Worm (Caenorhabditis elegans): Measurements from ENCODE around the gene kqt-1.

DNA sequence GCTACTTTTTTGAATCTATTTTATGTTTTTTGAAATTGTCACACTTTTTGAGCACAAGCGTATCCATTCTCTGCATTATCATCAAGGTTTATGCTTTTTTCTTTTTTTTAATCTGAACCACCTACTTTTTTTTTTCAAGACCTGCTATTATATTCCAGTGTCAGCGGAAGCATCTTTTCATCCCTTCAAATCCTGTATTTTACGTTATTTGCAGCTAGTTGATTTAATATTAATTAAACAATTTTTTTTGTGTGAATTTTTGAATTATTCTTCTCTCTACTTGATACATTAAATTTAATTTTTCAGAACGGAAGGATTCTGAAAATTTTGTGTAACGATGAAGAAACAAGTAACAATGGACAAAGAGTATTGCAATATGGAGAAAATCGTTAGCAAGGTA is 9.1 kb upstream of the kqt-1 start, which contains the start of gene C25B8.8:
- TF ChIP-seq dao-5 (tag; optimal IDR thresholded peaks at IDR 0.05) (no peak), W03F9.2 (tag; optimal IDR thresholded peaks at IDR 0.05) (no peak)

All from whole organism, L4/young adult.